Worm (Caenorhabditis elegans) whole organism, L4 larva: ENCODE results near the gene srg-45.

Source experiments
- T20F7.1 ChIP-seq: fragments of 200-800 bp; sonication (Bioruptor generic); optimal IDR thresholded peaks from 2 replicates; lab custom pipeline; 2018; ENCODE audit warnings: mild to moderate bottlenecking, missing genetic modification characterization, missing compliant biosample characterization
- Y48G9A.11 ChIP-seq: fragments of 200-800 bp; sonication (Bioruptor generic); IDR thresholded peaks from 2 replicates; pipeline ENCODE4 v1.3.6; 2022; ENCODE audit warnings: missing genetic modification reagents, missing genetic modification characterization, missing compliant biosample characterization
- ama-1 ChIP-seq: fragments of 150-350 bp; optimal IDR thresholded peaks from 2 replicates; lab custom pipeline; 2014; ENCODE audit warnings: inconsistent platforms, mixed read lengths
- ces-1 ChIP-seq: fragments of 150-350 bp; sonication (generic microtip); optimal IDR thresholded peaks from 4 replicates; lab custom pipeline; 2014; ENCODE audit warnings: missing biosample characterization, missing genetic modification reagents, missing genetic modification characterization
- cey-2 ChIP-seq: sonication (generic microtip); optimal IDR thresholded peaks from 3 replicates; lab custom pipeline; 2017; ENCODE audit warnings: missing genetic modification characterization, mild to moderate bottlenecking, missing compliant biosample characterization, antibody characterized with exemption, borderline replicate concordance; ENCODE audit not compliant: insufficient read depth
- daf-19 ChIP-seq: fragments of 200-800 bp; sonication (Bioruptor generic); conservative IDR thresholded peaks from 2 replicates; pipeline ENCODE4 v1.3.6; 2022; ENCODE audit warnings: missing genetic modification characterization, missing compliant biosample characterization
- lin-29 ChIP-seq: fragments of 200-800 bp; sonication (Bioruptor generic); IDR thresholded peaks from 2 replicates; pipeline ENCODE4 v1.3.6; 2022; ENCODE audit warnings: missing genetic modification reagents, missing genetic modification characterization, missing compliant biosample characterization
- lir-3 ChIP-seq: sonication (generic microtip); optimal IDR thresholded peaks from 2 replicates; lab custom pipeline; 2016; ENCODE audit warnings: mild to moderate bottlenecking, missing genetic modification characterization, missing compliant biosample characterization
- mxl-3 ChIP-seq: fragments of 200-800 bp; sonication (Bioruptor generic); optimal IDR thresholded peaks from 2 replicates; lab custom pipeline; 2018; ENCODE audit warnings: mild to moderate bottlenecking, missing genetic modification characterization, missing compliant biosample characterization
- nhr-28 ChIP-seq: fragments of 150-350 bp; optimal IDR thresholded peaks from 2 replicates; lab custom pipeline; 2014; ENCODE audit warnings: missing biosample characterization, missing genetic modification characterization
- php-3 ChIP-seq: fragments of 200-800 bp; sonication (Bioruptor generic); IDR thresholded peaks from 2 replicates; pipeline ENCODE4 v1.3.6; 2022; ENCODE audit warnings: missing genetic modification reagents, missing genetic modification characterization, missing compliant biosample characterization
- pqm-1 ChIP-seq: sonication (generic microtip); optimal IDR thresholded peaks from 2 replicates; lab custom pipeline; 2017; ENCODE audit warnings: missing biosample characterization, missing genetic modification characterization

DNA sequence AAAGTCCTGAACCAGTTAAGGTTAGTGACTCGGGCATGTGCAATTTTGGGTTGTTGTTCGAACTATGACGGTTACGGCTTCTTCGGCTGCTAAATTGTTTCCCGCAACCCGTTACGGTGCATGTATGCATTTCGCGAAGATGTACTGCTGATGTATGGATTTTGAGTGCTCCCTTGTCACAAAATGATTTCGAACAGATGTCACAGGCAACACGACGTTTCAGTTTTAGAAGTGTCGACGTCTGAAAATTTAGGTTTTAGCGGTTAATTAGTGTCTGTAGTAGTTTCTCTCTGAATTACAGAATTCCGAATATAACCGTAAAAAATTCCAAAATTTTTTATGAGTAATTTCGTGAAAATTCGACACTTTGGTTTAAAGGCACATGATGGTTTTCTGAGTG, 31.6 kb upstream of the srg-45 start:
- TF ChIP-seq ama-1 (lab: Kevin White, UChicago) (no peak), php-3 (GFP tag; lab: Robert Waterston, UW) (no peak), nhr-28 (tag; lab: Kevin White, UChicago) (no peak), mxl-3 (GFP tag; lab: Kevin White, UChicago) (no peak), ces-1 (GFP tag; lab: Kevin White, UChicago) (no peak), cey-2 (tag; lab: Kevin White, UChicago) (no peak), lin-29 (GFP tag; lab: Robert Waterston, UW) (no peak), pqm-1 (no peak), daf-19 (GFP tag; lab: Robert Waterston, UW) (no peak), T20F7.1 (GFP tag; lab: Kevin White, UChicago) (no peak), lir-3 (tag; lab: Kevin White, UChicago) (no peak), Y48G9A.11 (GFP tag; lab: Robert Waterston, UW) (no peak)
